Worm (Caenorhabditis elegans): ENCODE results near the gene chil-26.

chil-26 gene

ce11 chrII:9498589-9498988 lies 23.7 kb downstream of the chil-26 start:
- TF ChIP-seq unc-62 (GFP tag; optimal IDR thresholded peaks at IDR 0.05), result no peak

ce11 chrII:9500926-9501325 lies 26.1 kb downstream of the chil-26 start:
- no peak for TF ChIP-seq unc-62 (GFP tag; optimal IDR thresholded peaks at IDR 0.05)

- TF ChIP-seq unc-62 (GFP tag; optimal IDR thresholded peaks at IDR 0.05), result no peak
Observed at ce11 chrII:9501955-9502354, 27.1 kb downstream of the chil-26 start.

- no peak for TF ChIP-seq unc-62 (GFP tag; optimal IDR thresholded peaks at IDR 0.05)
Observed at ce11 chrII:9507181-9507580, 32.3 kb downstream of the chil-26 start, which contains the start of gene gcy-3. Gene gcy-3 (minus strand): TSS chrII:9507281.

DNA sequence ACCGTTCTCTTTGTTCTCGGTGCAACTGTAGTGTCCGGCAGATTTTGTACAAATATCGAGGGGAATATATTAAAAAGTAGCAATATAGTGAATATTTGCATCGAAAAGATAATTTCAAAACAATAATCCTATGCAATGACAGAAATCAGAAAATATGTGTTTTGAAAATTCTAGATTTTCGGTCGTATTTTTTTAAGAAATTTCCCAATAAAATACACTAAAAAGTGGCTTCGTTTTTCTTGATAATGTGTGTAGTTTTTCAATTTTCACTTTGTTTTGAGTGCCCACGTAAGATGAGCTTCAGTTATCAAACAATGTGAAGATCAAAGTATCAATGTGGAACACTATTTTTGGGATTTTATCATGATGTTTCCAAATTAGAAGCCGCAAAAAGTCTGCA lies 42.0 kb downstream of the chil-26 start, which contains the start of gene gcy-1:
TSS of gene gcy-1 (minus strand) at position 101 of the 400 bp plus-strand sequence.
- TF ChIP-seq unc-62 (GFP tag; optimal IDR thresholded peaks at IDR 0.05), result no peak

DNA sequence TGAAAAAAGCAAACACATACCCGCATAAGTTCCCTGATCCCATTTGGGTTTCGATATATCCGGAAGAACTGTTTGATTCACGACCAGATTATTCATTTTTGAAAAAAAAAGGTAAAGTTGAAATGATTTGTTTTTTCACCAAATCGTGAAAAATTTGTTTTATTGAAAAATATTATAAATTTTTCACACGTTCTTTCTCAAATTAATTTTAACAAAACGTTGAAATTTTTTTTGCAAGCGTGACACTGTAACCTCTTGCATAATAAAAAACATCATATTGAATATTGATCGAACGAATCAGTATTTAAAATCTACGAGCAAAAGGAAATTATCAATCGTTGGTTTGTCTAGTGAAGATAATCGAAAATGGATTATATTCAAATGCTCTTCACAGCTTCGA lies 43.9 kb downstream of the chil-26 start, which contains the start of the genes sfxn-1.1 and AH6.3:
TSS of gene sfxn-1.1 (minus strand) at position 101 of the 400 bp plus-strand sequence.
TSS of gene AH6.3 (plus strand) at position 275 of the 400 bp plus-strand sequence.
- no peak for TF ChIP-seq unc-62 (GFP tag; optimal IDR thresholded peaks at IDR 0.05)

ce11 chrII:9521570-9521969 lies 46.7 kb downstream of the chil-26 start, which contains the start of gene sra-1:
Gene sra-1 (minus strand): TSS chrII:9521670.
- no peak for TF ChIP-seq unc-62 (GFP tag; optimal IDR thresholded peaks at IDR 0.05)

DNA sequence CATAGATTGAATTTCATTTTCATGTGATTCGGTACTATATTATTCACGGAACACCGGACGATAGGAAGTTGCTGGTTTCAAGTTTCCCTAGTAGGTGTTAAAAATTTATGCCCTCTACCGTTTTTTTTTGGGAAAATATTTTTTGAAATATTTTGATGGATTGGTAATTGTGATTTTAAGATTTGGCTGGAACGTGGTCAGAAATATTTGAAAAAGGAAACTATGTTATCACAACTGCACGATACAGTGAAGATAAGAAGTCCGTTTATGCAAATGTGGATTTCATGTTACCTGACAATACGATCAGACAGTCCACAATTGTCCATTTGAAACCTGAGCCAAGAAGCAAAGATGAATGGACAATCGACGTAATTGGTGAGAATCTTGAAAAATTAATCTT lies 48.1 kb downstream of the chil-26 start, which contains the start of gene AH6.17:
TSS of gene AH6.17 (plus strand) at position 185 of the 400 bp plus-strand sequence.
- no peak for TF ChIP-seq unc-62 (GFP tag; optimal IDR thresholded peaks at IDR 0.05)

DNA sequence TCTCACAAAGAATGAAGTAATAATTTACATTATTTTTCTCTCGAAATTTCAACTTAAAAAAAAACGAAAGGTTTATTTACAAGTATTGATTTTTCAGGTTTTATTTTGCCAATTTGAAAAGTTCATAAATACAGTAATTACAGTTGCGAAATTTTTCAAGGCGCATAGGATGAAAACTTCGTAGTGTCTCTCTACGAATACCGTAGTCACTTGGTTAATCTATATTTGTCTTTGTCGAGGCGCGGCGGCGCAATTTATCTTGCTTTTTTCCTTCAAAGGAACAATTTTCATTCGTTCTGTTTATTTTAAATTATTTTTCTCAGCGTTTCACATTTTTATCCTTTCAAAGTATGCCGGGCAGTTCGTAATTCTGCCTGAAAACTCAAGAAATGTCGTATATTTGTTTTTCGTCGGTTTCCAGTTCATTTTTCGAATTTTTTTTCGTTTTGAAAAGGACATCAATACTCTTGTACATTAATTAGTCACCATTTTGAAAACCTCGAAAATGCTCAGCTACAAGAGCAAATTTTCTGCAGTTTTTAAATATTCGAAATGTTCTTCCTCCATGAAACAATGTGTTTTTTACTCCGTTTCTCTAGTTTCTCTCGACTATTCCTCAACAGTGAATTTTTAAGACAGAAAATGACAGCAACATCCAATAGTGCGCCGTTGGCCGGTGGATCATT lies 48.8 kb downstream of the chil-26 start, which contains the start of gene mex-6:
TSS of gene mex-6 (plus strand) at position 636 of the 686 bp plus-strand sequence.
- no peak for TF ChIP-seq unc-62 (GFP tag; optimal IDR thresholded peaks at IDR 0.05)

Measured in whole organism, dauer.